Fruit fly (Drosophila melanogaster) whole organism, embryonic: Measurements from ENCODE around the gene hydra.

Experiments used
- BtbVII ChIP-seq: fragments of 200-800 bp; sonication (Bioruptor generic); optimal IDR thresholded peaks from 3 replicates; lab custom pipeline; 2017; ENCODE audit warnings: missing biosample characterization, mild to moderate bottlenecking, missing genetic modification characterization
- CG14860 ChIP-seq: fragments of 200-800 bp; sonication (Bioruptor generic); IDR thresholded peaks from 3 replicates; pipeline ENCODE4 v1.3.6; 2022; ENCODE audit warnings: missing biosample characterization, missing genetic modification characterization; ENCODE audit not compliant: partially characterized antibody
- CG15073 ChIP-seq: fragments of 200-800 bp; sonication (Bioruptor generic); optimal IDR thresholded peaks from 2 replicates; lab custom pipeline; 2016; ENCODE audit warnings: missing biosample characterization, missing genetic modification characterization
- CG2129 ChIP-seq: fragments of 200-800 bp; sonication (Bioruptor generic); IDR thresholded peaks from 2 replicates; pipeline ENCODE4 v1.3.6; 2022; ENCODE audit warnings: missing biosample characterization, missing genetic modification characterization; ENCODE audit not compliant: partially characterized antibody
- CG6854 ChIP-seq: fragments of 200-800 bp; sonication (Bioruptor generic); optimal IDR thresholded peaks from 3 replicates; lab custom pipeline; 2017; ENCODE audit warnings: missing biosample characterization, mild to moderate bottlenecking, missing genetic modification characterization
- Rx ChIP-seq: fragments of 200-800 bp; sonication (Bioruptor generic); IDR thresholded peaks from 2 replicates; pipeline ENCODE4 v1.3.6; 2022; ENCODE audit warnings: missing biosample characterization, missing genetic modification characterization
- Trl ChIP-seq, 3 experiments: fragments of >200 bp in 2 of 3; fragments of 200-800 bp in 1 of 3; sonication (Bioruptor generic) in 1 of 3; optimal IDR thresholded peaks; 2 replicates in 1 of 3; 3 replicates in 2 of 3; lab custom pipeline; 2016 to 2017; ENCODE audit warnings: missing biosample characterization in 1 of 3, missing genetic modification characterization in 1 of 3
- dm ChIP-seq: fragments of 200-800 bp; sonication (Bioruptor generic); optimal IDR thresholded peaks from 3 replicates; lab custom pipeline; 2016; ENCODE audit warnings: missing biosample characterization, missing genetic modification characterization
- eve ChIP-seq, 2 experiments: fragments of >200 bp; optimal IDR thresholded peaks; 2 replicates each; lab custom pipeline; 2017; ENCODE audit warnings: missing biosample characterization in 2 of 2, missing genetic modification characterization in 2 of 2

DNA sequence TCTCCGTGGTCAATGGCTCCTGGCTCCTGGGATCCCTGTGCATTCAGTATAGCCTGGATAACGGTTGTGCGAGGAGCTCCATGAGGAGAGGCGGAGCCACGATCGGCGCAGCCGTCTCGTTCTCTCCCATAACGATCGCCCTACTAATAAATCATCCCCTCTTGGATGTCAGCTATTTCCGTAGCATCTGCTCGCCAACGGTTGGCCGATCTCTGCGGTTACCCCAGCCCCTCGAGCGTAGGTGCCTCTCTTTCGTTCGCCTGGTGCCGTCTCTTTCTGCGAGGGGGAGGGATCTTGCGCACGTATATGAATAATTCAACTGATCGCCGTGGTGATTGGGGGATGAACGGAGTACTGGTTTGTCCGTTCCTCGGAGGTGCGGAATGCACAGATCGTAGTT, 13.6 kb upstream of the hydra start, which contains the start of gene run:
- TF ChIP-seq Rx (GFP tag; lab: Robert Waterston, UW), result no peak
- no peak for TF ChIP-seq CG14860 (GFP tag; lab: Robert Waterston, UW)
- TF ChIP-seq BtbVII (GFP tag; lab: Kevin White, UChicago), result no peak
- TF ChIP-seq CG15073 (GFP tag; lab: Kevin White, UChicago), result no peak
- TF ChIP-seq dm (GFP tag; lab: Kevin White, UChicago), result no peak
- no peak for TF ChIP-seq CG2129 (GFP tag; lab: Robert Waterston, UW)
- no peak for TF ChIP-seq Trl (optimal IDR thresholded peaks at IDR 0.05; lab: Kevin White, UChicago)
- TF ChIP-seq Trl (GFP tag; optimal IDR thresholded peaks at IDR 0.05; lab: Kevin White, UChicago), result no peak
- TF ChIP-seq eve (GFP tag; optimal IDR thresholded peaks at IDR 0.05; lab: Kevin White, UChicago), result no peak
- no peak for TF ChIP-seq CG6854
